Fruit fly (Drosophila melanogaster) whole organism, embryonic: ENCODE data around the gene Etfb.

Source experiments
- Ada2b ChIP-seq: fragments of 200-800 bp; sonication (Bioruptor generic); IDR thresholded peaks from 2 replicates; pipeline ENCODE4 v1.3.6; 2022; ENCODE audit warnings: missing biosample characterization, missing genetic modification characterization
- Atf-2 ChIP-seq: fragments of 200-800 bp; sonication (Bioruptor generic); optimal IDR thresholded peaks from 2 replicates; lab custom pipeline; 2016; ENCODE audit warnings: missing biosample characterization, missing genetic modification characterization
- C15 ChIP-seq: fragments of 200-800 bp; sonication (Bioruptor generic); IDR thresholded peaks from 3 replicates; pipeline ENCODE4 v1.3.6; 2022; ENCODE audit warnings: missing biosample characterization, missing genetic modification characterization
- CG10462 ChIP-seq: fragments of 200-800 bp; sonication (Bioruptor generic); optimal IDR thresholded peaks from 2 replicates; lab custom pipeline; 2016; ENCODE audit warnings: missing biosample characterization, missing genetic modification characterization
- CG11456 ChIP-seq: fragments of 200-800 bp; sonication (Bioruptor generic); IDR thresholded peaks from 3 replicates; pipeline ENCODE4 v1.3.6; 2022; ENCODE audit warnings: missing biosample characterization, missing genetic modification characterization
- CG11695 ChIP-seq: fragments of 200-800 bp; sonication (Bioruptor generic); IDR thresholded peaks from 3 replicates; pipeline ENCODE4 v1.3.6; 2022; ENCODE audit warnings: missing biosample characterization, missing genetic modification characterization
- CG11696 ChIP-seq: fragments of 200-800 bp; sonication (Bioruptor generic); IDR thresholded peaks from 2 replicates; pipeline ENCODE4 v1.3.6; 2022; ENCODE audit warnings: missing biosample characterization, missing genetic modification characterization
- CG11723 ChIP-seq: fragments of 200-800 bp; sonication (Bioruptor generic); optimal IDR thresholded peaks from 2 replicates; lab custom pipeline; 2017; ENCODE audit warnings: missing biosample characterization, mild to moderate bottlenecking, missing genetic modification characterization
- CG13894 ChIP-seq: fragments of 200-800 bp; sonication (Bioruptor generic); optimal IDR thresholded peaks from 3 replicates; lab custom pipeline; 2018; ENCODE audit warnings: missing biosample characterization, mild to moderate bottlenecking, missing genetic modification characterization, moderate library complexity
- CG14014 ChIP-seq: fragments of 200-800 bp; sonication (Bioruptor generic); IDR thresholded peaks from 2 replicates; pipeline ENCODE4 v1.3.6; 2022; ENCODE audit warnings: missing biosample characterization, missing genetic modification characterization
- CG15601 ChIP-seq: fragments of 200-800 bp; sonication (Bioruptor generic); optimal IDR thresholded peaks from 3 replicates; lab custom pipeline; 2019; ENCODE audit warnings: missing biosample characterization, mild to moderate bottlenecking, missing genetic modification characterization, moderate library complexity
- CG16779 ChIP-seq: fragments of 200-800 bp; sonication (Bioruptor generic); IDR thresholded peaks from 2 replicates; pipeline ENCODE4 v1.3.6; 2022; ENCODE audit warnings: missing biosample characterization, missing genetic modification characterization
- CG3065 ChIP-seq: fragments of 200-800 bp; sonication (Bioruptor generic); optimal IDR thresholded peaks from 2 replicates; lab custom pipeline; 2016; ENCODE audit warnings: missing biosample characterization, missing genetic modification characterization
- CG7372 ChIP-seq: fragments of 200-800 bp; sonication (Bioruptor generic); IDR thresholded peaks from 2 replicates; pipeline ENCODE4 v1.3.6; 2022; ENCODE audit warnings: missing biosample characterization, missing genetic modification characterization
- CG7556 ChIP-seq: fragments of 200-800 bp; sonication (Bioruptor generic); optimal IDR thresholded peaks from 2 replicates; lab custom pipeline; 2017; ENCODE audit warnings: missing biosample characterization, mild to moderate bottlenecking, missing genetic modification characterization
- CG7786 ChIP-seq: fragments of 200-800 bp; sonication (Bioruptor generic); optimal IDR thresholded peaks from 2 replicates; lab custom pipeline; 2016; ENCODE audit warnings: missing biosample characterization, missing genetic modification characterization
- CG7839 ChIP-seq: fragments of 200-800 bp; sonication (Bioruptor generic); optimal IDR thresholded peaks from 3 replicates; lab custom pipeline; 2018; ENCODE audit warnings: missing biosample characterization, mild to moderate bottlenecking, missing genetic modification characterization, moderate library complexity
- CG7987 ChIP-seq: fragments of 200-800 bp; sonication (Bioruptor generic); optimal IDR thresholded peaks from 2 replicates; lab custom pipeline; 2018; ENCODE audit warnings: missing biosample characterization, mild to moderate bottlenecking, missing genetic modification characterization, moderate library complexity
- CG8281 ChIP-seq: fragments of 200-800 bp; sonication (Bioruptor generic); optimal IDR thresholded peaks from 2 replicates; lab custom pipeline; 2018; ENCODE audit warnings: missing biosample characterization, mild to moderate bottlenecking, missing genetic modification characterization, moderate library complexity
- CG8478 ChIP-seq: fragments of >200 bp; optimal IDR thresholded peaks from 2 replicates; lab custom pipeline; 2018
- CHES-1-like ChIP-seq: fragments of 200-800 bp; sonication (Bioruptor generic); optimal IDR thresholded peaks from 2 replicates; lab custom pipeline; 2016; ENCODE audit warnings: missing biosample characterization, missing genetic modification characterization
- Camta ChIP-seq: fragments of 200-800 bp; sonication (Bioruptor generic); optimal IDR thresholded peaks from 2 replicates; lab custom pipeline; 2016; ENCODE audit warnings: missing biosample characterization, missing genetic modification characterization
- D ChIP-seq, 2 experiments: fragments of 200-800 bp in 1 of 2; fragments of >200 bp in 1 of 2; sonication (Bioruptor generic) in 1 of 2; optimal IDR thresholded peaks; 2 replicates in 1 of 2; 3 replicates in 1 of 2; lab custom pipeline; 2017; ENCODE audit warnings: mild to moderate bottlenecking in 1 of 2, missing biosample characterization in 1 of 2, missing genetic modification characterization in 1 of 2, missing genetic modification reagents in 1 of 2
- Deaf1 ChIP-seq: fragments of 200-800 bp; optimal IDR thresholded peaks from 3 replicates; lab custom pipeline; 2019; ENCODE audit warnings: missing biosample characterization, mild to moderate bottlenecking, missing genetic modification characterization, moderate library complexity
- Fer1 ChIP-seq: fragments of 200-800 bp; sonication (Bioruptor generic); optimal IDR thresholded peaks from 2 replicates; lab custom pipeline; 2017; ENCODE audit warnings: missing biosample characterization, mild to moderate bottlenecking, missing genetic modification characterization
- GATAe ChIP-seq: fragments of 200-800 bp; sonication (Bioruptor generic); conservative IDR thresholded peaks from 2 replicates; pipeline ENCODE4 v1.3.6; 2022; ENCODE audit warnings: missing biosample characterization, missing genetic modification characterization
- HmgZ ChIP-seq: fragments of 200-800 bp; sonication (Bioruptor generic); optimal IDR thresholded peaks from 2 replicates; lab custom pipeline; 2018; ENCODE audit warnings: missing biosample characterization, mild to moderate bottlenecking, missing genetic modification characterization
- Lim3 ChIP-seq: fragments of 200-800 bp; sonication (Bioruptor generic); IDR thresholded peaks from 2 replicates; pipeline ENCODE4 v1.3.6; 2022; ENCODE audit warnings: missing biosample characterization, missing genetic modification characterization
- Sox100B ChIP-seq: fragments of 200-800 bp; sonication (Bioruptor generic); optimal IDR thresholded peaks from 3 replicates; lab custom pipeline; 2018; ENCODE audit warnings: missing biosample characterization, mild to moderate bottlenecking, missing genetic modification characterization
- Vsx1 ChIP-seq: fragments of 200-800 bp; sonication (Bioruptor generic); optimal IDR thresholded peaks from 2 replicates; lab custom pipeline; 2017; ENCODE audit warnings: missing biosample characterization, mild to moderate bottlenecking, missing genetic modification characterization, missing genetic modification reagents
- abd-A ChIP-seq: fragments of 200-800 bp; sonication (Bioruptor generic); optimal IDR thresholded peaks from 3 replicates; lab custom pipeline; 2019; ENCODE audit warnings: missing biosample characterization, mild to moderate bottlenecking, missing genetic modification characterization, moderate library complexity
- aop ChIP-seq: fragments of 200-800 bp; sonication (Bioruptor generic); IDR thresholded peaks from 2 replicates; pipeline ENCODE4 v1.3.6; 2022; ENCODE audit warnings: missing biosample characterization, missing genetic modification characterization
- ash1 ChIP-seq: fragments of 200-800 bp; sonication (Bioruptor generic); optimal IDR thresholded peaks from 2 replicates; lab custom pipeline; 2018; ENCODE audit warnings: missing biosample characterization, mild to moderate bottlenecking, missing genetic modification characterization
- bab2 ChIP-seq: fragments of 200-800 bp; sonication (Bioruptor generic); optimal IDR thresholded peaks from 2 replicates; lab custom pipeline; 2016; ENCODE audit warnings: missing biosample characterization, missing genetic modification characterization
- caup ChIP-seq: fragments of 200-800 bp; sonication (Bioruptor generic); optimal IDR thresholded peaks from 3 replicates; lab custom pipeline; 2017; ENCODE audit warnings: missing biosample characterization, mild to moderate bottlenecking, missing genetic modification characterization, moderate library complexity; ENCODE audit not compliant: severe bottlenecking
- chm ChIP-seq: fragments of 200-800 bp; sonication (Bioruptor generic); IDR thresholded peaks from 2 replicates; pipeline ENCODE4 v1.3.6; 2022; ENCODE audit warnings: missing biosample characterization, missing genetic modification characterization
- danr ChIP-seq: fragments of 200-800 bp; sonication (Bioruptor generic); IDR thresholded peaks from 2 replicates; pipeline ENCODE4 v1.3.6; 2022; ENCODE audit warnings: missing biosample characterization, missing genetic modification characterization
- dmrt11E ChIP-seq: fragments of 200-800 bp; sonication (Bioruptor generic); optimal IDR thresholded peaks from 3 replicates; lab custom pipeline; 2018; ENCODE audit warnings: missing biosample characterization, mild to moderate bottlenecking, missing genetic modification characterization, moderate library complexity
- ftz-f1 ChIP-seq: fragments of 200-800 bp; sonication (Bioruptor generic); optimal IDR thresholded peaks from 2 replicates; lab custom pipeline; 2016; ENCODE audit warnings: missing biosample characterization, missing genetic modification characterization
- gce ChIP-seq: fragments of 200-800 bp; sonication (Bioruptor generic); IDR thresholded peaks from 3 replicates; pipeline ENCODE4 v1.3.6; 2022; ENCODE audit warnings: missing biosample characterization, missing genetic modification characterization
- insv ChIP-seq, 2 experiments: fragments of 200-800 bp; sonication (Bioruptor generic); optimal IDR thresholded peaks; 3 replicates each; lab custom pipeline; 2016 to 2018; ENCODE audit warnings: missing biosample characterization in 2 of 2, missing genetic modification characterization in 2 of 2
- jing ChIP-seq: fragments of 200-800 bp; sonication (Bioruptor generic); optimal IDR thresholded peaks from 2 replicates; lab custom pipeline; 2018; ENCODE audit warnings: missing biosample characterization, mild to moderate bottlenecking, missing genetic modification characterization
- mam ChIP-seq: fragments of 200-800 bp; sonication (Bioruptor generic); optimal IDR thresholded peaks from 3 replicates; lab custom pipeline; 2016; ENCODE audit warnings: missing biosample characterization, missing genetic modification characterization
- oc ChIP-seq: fragments of 200-800 bp; sonication (Bioruptor generic); optimal IDR thresholded peaks from 2 replicates; lab custom pipeline; 2018; ENCODE audit warnings: missing biosample characterization, mild to moderate bottlenecking, missing genetic modification characterization, moderate library complexity
- org-1 ChIP-seq: fragments of 200-800 bp; sonication (Bioruptor generic); optimal IDR thresholded peaks from 2 replicates; lab custom pipeline; 2017; ENCODE audit warnings: missing biosample characterization, missing genetic modification characterization
- ranshi ChIP-seq: fragments of 200-800 bp; sonication (Bioruptor generic); IDR thresholded peaks from 2 replicates; pipeline ENCODE4 v1.3.6; 2022; ENCODE audit warnings: missing biosample characterization, missing genetic modification characterization
- rib ChIP-seq: fragments of 200-800 bp; sonication (Bioruptor generic); IDR thresholded peaks from 2 replicates; pipeline ENCODE4 v1.3.6; 2022; ENCODE audit warnings: missing biosample characterization, missing genetic modification characterization
- slp2 ChIP-seq: fragments of 200-800 bp; sonication (Bioruptor generic); optimal IDR thresholded peaks from 2 replicates; lab custom pipeline; 2016; ENCODE audit warnings: missing biosample characterization, missing genetic modification characterization
- tup ChIP-seq: fragments of 200-800 bp; sonication (Bioruptor generic); optimal IDR thresholded peaks from 2 replicates; lab custom pipeline; 2016; ENCODE audit warnings: missing biosample characterization, mild to moderate bottlenecking, missing genetic modification characterization, moderate library complexity
- yki ChIP-seq: fragments of >200 bp; optimal IDR thresholded peaks from 3 replicates; lab custom pipeline; 2018
- zfh2 ChIP-seq: fragments of 200-800 bp; sonication (Bioruptor generic); optimal IDR thresholded peaks from 2 replicates; lab custom pipeline; 2016; ENCODE audit warnings: missing biosample characterization, missing genetic modification characterization

Gene Etfb

dm6 chr3R:29772795-29773331, 29.9 kb downstream of the Etfb start (continued):
- TF ChIP-seq D (optimal IDR thresholded peaks at IDR 0.05; lab: Kevin White, UChicago) (no peak), D (GFP tag; optimal IDR thresholded peaks at IDR 0.05; lab: Kevin White, UChicago) (peak; percentile 8), chm (peak; percentile 62; the same call in 1 of the 2 replicates), Vsx1 (GFP tag; lab: Kevin White, UChicago) (no peak), dmrt11E (tag; lab: Kevin White, UChicago) (no peak), gce (GFP tag; lab: Robert Waterston, UW) (peak; percentile 37; the same call in 1 of the 3 replicates), Lim3 (GFP tag; lab: Robert Waterston, UW) (no peak), Fer1 (GFP tag; lab: Kevin White, UChicago) (peak; percentile 64), CHES-1-like (GFP tag; lab: Kevin White, UChicago) (no peak), insv (GFP tag; optimal IDR thresholded peaks at IDR 0.05; lab: Kevin White, UChicago) (no peak), rib (GFP tag; lab: Robert Waterston, UW) (peak; percentile 68), CG7987 (GFP tag; lab: Kevin White, UChicago) (no peak), aop (GFP tag; lab: Robert Waterston, UW) (no peak), ash1 (GFP tag; lab: Kevin White, UChicago) (no peak), bab2 (no peak), yki (lab: Kevin White, UChicago) (peak; percentile 83), CG7372 (GFP tag; lab: Robert Waterston, UW) (no peak), Ada2b (GFP tag; lab: Robert Waterston, UW) (no peak), CG7786 (no peak), CG11456 (GFP tag; lab: Robert Waterston, UW) (no peak), ranshi (GFP tag; lab: Robert Waterston, UW) (no peak), C15 (GFP tag; lab: Robert Waterston, UW) (no peak), CG11695 (GFP tag; lab: Robert Waterston, UW) (0 out of 3 replicates have a peak, but pooled peaks have one; percentile 23), jing (GFP tag; lab: Kevin White, UChicago) (no peak), Camta (GFP tag; lab: Kevin White, UChicago) (no peak), CG16779 (0 out of 2 replicates have a peak, but pooled peaks have one; percentile 61), CG11696 (no peak), tup (GFP tag; lab: Kevin White, UChicago) (no peak), Sox100B (GFP tag; lab: Kevin White, UChicago) (no peak), HmgZ (peak; percentile 80), Deaf1 (tag; lab: Kevin White, UChicago) (peak; percentile 63), CG11723 (GFP tag; lab: Kevin White, UChicago) (no peak), CG8478 (lab: Kevin White, UChicago) (peak; percentile 96), CG8281 (tag; lab: Kevin White, UChicago) (no peak), CG14014 (peak; percentile 5; the same call in 1 of the 2 replicates), caup (GFP tag; lab: Kevin White, UChicago) (peak; percentile 18), CG7839 (tag; lab: Kevin White, UChicago) (no peak), oc (tag; lab: Kevin White, UChicago) (peak; percentile 61), ftz-f1 (GFP tag; lab: Kevin White, UChicago) (peak; percentile 17), GATAe (GFP tag; lab: Robert Waterston, UW) (peak; percentile 38), CG13894 (tag; lab: Kevin White, UChicago) (peak; percentile 55), CG7556 (GFP tag; lab: Kevin White, UChicago) (no peak), slp2 (GFP tag; lab: Kevin White, UChicago) (no peak), org-1 (GFP tag; lab: Kevin White, UChicago) (no peak), zfh2 (GFP tag; lab: Kevin White, UChicago) (no peak), mam (no peak), abd-A (tag; lab: Kevin White, UChicago) (peak; percentile 94), CG3065 (GFP tag; lab: Kevin White, UChicago) (peak; percentile 98), danr (no peak), CG15601 (tag; lab: Kevin White, UChicago) (peak; percentile 16), Atf-2 (GFP tag; lab: Kevin White, UChicago) (no peak), CG10462 (GFP tag; lab: Kevin White, UChicago) (no peak)
